Fruit fly (Drosophila melanogaster): ENCODE measurements around the gene CG31908.

dm6 chr2L:7033100-7033675, 6.0 kb upstream of the CG31908 start:
- no peak for TF ChIP-seq Pif1B (GFP tag; optimal IDR thresholded peaks at IDR 0.05)
- TF ChIP-seq Pif1A (GFP tag; optimal IDR thresholded peaks at IDR 0.05) = peak; percentile 65

Measured in whole organism, pupa.